Worm (Caenorhabditis elegans) whole organism, young adult: Measurements from ENCODE around the gene pros-1.
A peak's percentile ranks its signal among the peaks of the same experiment; 100 is the strongest.

Experiments
- B0261.1 ChIP-seq: sonication (generic microtip); optimal IDR thresholded peaks from 2 replicates; lab custom pipeline; 2016; ENCODE audit warnings: mild to moderate bottlenecking, missing genetic modification characterization, moderate library complexity, missing compliant biosample characterization
- D2030.7 ChIP-seq: fragments of 200-800 bp; sonication (Bioruptor generic); IDR thresholded peaks from 2 replicates; pipeline ENCODE4 v1.3.6; 2022; ENCODE audit warnings: missing genetic modification reagents, missing genetic modification characterization, missing compliant biosample characterization
- F49E8.2 ChIP-seq: sonication (generic microtip); optimal IDR thresholded peaks from 3 replicates; lab custom pipeline; 2017; ENCODE audit warnings: missing genetic modification characterization, mild to moderate bottlenecking, missing compliant biosample characterization, antibody characterized with exemption, moderate library complexity; ENCODE audit not compliant: insufficient read depth
- F52B5.7 ChIP-seq: sonication (generic microtip); optimal IDR thresholded peaks from 2 replicates; lab custom pipeline; 2016; ENCODE audit warnings: mild to moderate bottlenecking, missing genetic modification characterization, missing compliant biosample characterization
- F57C9.4 ChIP-seq: sonication (generic microtip); optimal IDR thresholded peaks from 2 replicates; lab custom pipeline; 2017; ENCODE audit warnings: mild to moderate bottlenecking, missing genetic modification characterization, missing compliant biosample characterization
- T07F8.4 ChIP-seq: sonication (generic microtip); optimal IDR thresholded peaks from 2 replicates; lab custom pipeline; 2016; ENCODE audit warnings: mild to moderate bottlenecking, missing genetic modification characterization, moderate library complexity, missing compliant biosample characterization
- T26A5.8 ChIP-seq: sonication (generic microtip); optimal IDR thresholded peaks from 2 replicates; lab custom pipeline; 2016; ENCODE audit warnings: missing genetic modification characterization, missing compliant biosample characterization
- Y53G8AR.9 ChIP-seq: fragments of 200-800 bp; sonication (Bioruptor generic); conservative IDR thresholded peaks from 2 replicates; pipeline ENCODE4 v1.3.6; 2022; ENCODE audit warnings: missing genetic modification reagents, missing genetic modification characterization, missing compliant biosample characterization
- Y95B8A.8 ChIP-seq: fragments of 200-800 bp; sonication (Bioruptor generic); IDR thresholded peaks from 2 replicates; pipeline ENCODE4 v1.3.6; 2022; ENCODE audit warnings: missing genetic modification reagents, missing genetic modification characterization, missing compliant biosample characterization
- ZK185.1 ChIP-seq: sonication (generic microtip); optimal IDR thresholded peaks from 2 replicates; lab custom pipeline; 2016; ENCODE audit warnings: mild to moderate bottlenecking, missing genetic modification characterization, missing compliant biosample characterization; ENCODE audit not compliant: poor library complexity, severe bottlenecking
- akir-1 ChIP-seq: fragments of 200-800 bp; sonication (Bioruptor generic); optimal IDR thresholded peaks from 2 replicates; lab custom pipeline; 2018; ENCODE audit warnings: mild to moderate bottlenecking, missing genetic modification characterization, moderate library complexity, missing compliant biosample characterization
- atf-7 ChIP-seq: sonication (generic microtip); optimal IDR thresholded peaks from 2 replicates; lab custom pipeline; 2017; ENCODE audit warnings: mild to moderate bottlenecking, missing genetic modification characterization, missing compliant biosample characterization
- attf-3 ChIP-seq: fragments of 200-800 bp; sonication (Bioruptor generic); conservative IDR thresholded peaks from 2 replicates; pipeline ENCODE4 v1.3.6; 2022; ENCODE audit warnings: missing genetic modification reagents, missing genetic modification characterization, missing compliant biosample characterization
- bed-1 ChIP-seq: fragments of 200-800 bp; sonication (Bioruptor generic); IDR thresholded peaks from 2 replicates; pipeline ENCODE4 v1.3.6; 2022; ENCODE audit warnings: missing genetic modification reagents, missing genetic modification characterization, missing compliant biosample characterization
- bed-2 ChIP-seq: fragments of 200-800 bp; sonication (Bioruptor generic); IDR thresholded peaks from 2 replicates; pipeline ENCODE4 v1.3.6; 2022; ENCODE audit warnings: missing genetic modification reagents, missing genetic modification characterization, missing compliant biosample characterization
- ceh-58 ChIP-seq: fragments of 200-800 bp; sonication (Bioruptor generic); IDR thresholded peaks from 2 replicates; pipeline ENCODE4 v1.3.6; 2022; ENCODE audit warnings: missing genetic modification characterization, missing compliant biosample characterization
- ceh-91 ChIP-seq: fragments of 200-800 bp; sonication (Bioruptor generic); IDR thresholded peaks from 2 replicates; pipeline ENCODE4 v1.3.6; 2022; ENCODE audit warnings: missing genetic modification reagents, missing genetic modification characterization, missing compliant biosample characterization
- die-1 ChIP-seq: sonication (generic microtip); optimal IDR thresholded peaks from 2 replicates; lab custom pipeline; 2016; ENCODE audit warnings: missing genotype, mild to moderate bottlenecking, missing genetic modification characterization, missing compliant biosample characterization
- dpl-1 ChIP-seq: fragments of 150-350 bp; optimal IDR thresholded peaks from 2 replicates; lab custom pipeline; 2014; ENCODE audit warnings: missing biosample characterization, missing genetic modification reagents, missing genetic modification characterization
- efl-1 ChIP-seq: fragments of 150-350 bp; optimal IDR thresholded peaks from 2 replicates; lab custom pipeline; 2014; ENCODE audit warnings: missing biosample characterization, missing genetic modification reagents, missing genetic modification characterization
- fkh-3 ChIP-seq: sonication (generic microtip); optimal IDR thresholded peaks from 2 replicates; lab custom pipeline; 2016; ENCODE audit warnings: mild to moderate bottlenecking, missing genetic modification characterization, missing compliant biosample characterization
- gei-17 ChIP-seq: fragments of 200-800 bp; sonication (Bioruptor generic); optimal IDR thresholded peaks from 2 replicates; lab custom pipeline; 2018; ENCODE audit warnings: mild to moderate bottlenecking, missing genetic modification characterization, missing compliant biosample characterization
- him-1 ChIP-seq: sonication (generic microtip); optimal IDR thresholded peaks from 2 replicates; lab custom pipeline; 2016; ENCODE audit warnings: missing genotype, missing genetic modification reagents, missing genetic modification characterization, missing compliant biosample characterization
- hlh-12 ChIP-seq: sonication (generic microtip); optimal IDR thresholded peaks from 2 replicates; lab custom pipeline; 2016; ENCODE audit warnings: missing genetic modification characterization, missing compliant biosample characterization
- hmg-1.2 ChIP-seq: fragments of 200-800 bp; sonication (Bioruptor generic); IDR thresholded peaks from 2 replicates; pipeline ENCODE4 v1.3.6; 2022; ENCODE audit warnings: missing genetic modification reagents, missing genetic modification characterization, missing compliant biosample characterization
- hrde-1 ChIP-seq: sonication (generic microtip); optimal IDR thresholded peaks from 2 replicates; lab custom pipeline; 2016; ENCODE audit warnings: missing genetic modification characterization, mild to moderate bottlenecking, missing compliant biosample characterization, moderate library complexity, missing genotype, missing genetic modification reagents, borderline replicate concordance
- lag-1 ChIP-seq: fragments of 200-800 bp; sonication (Bioruptor generic); IDR thresholded peaks from 2 replicates; pipeline ENCODE4 v1.3.6; 2022; ENCODE audit warnings: missing genetic modification reagents, missing genetic modification characterization, missing compliant biosample characterization
- let-526 ChIP-seq: fragments of 200-800 bp; sonication (Bioruptor generic); IDR thresholded peaks from 2 replicates; pipeline ENCODE4 v1.3.6; 2022; ENCODE audit warnings: missing genetic modification reagents, missing genetic modification characterization, missing compliant biosample characterization
- lir-1 ChIP-seq: fragments of 200-800 bp; sonication (Bioruptor generic); conservative IDR thresholded peaks from 2 replicates; pipeline ENCODE4 v1.3.6; 2022; ENCODE audit warnings: missing genetic modification reagents, missing genetic modification characterization, missing compliant biosample characterization
- lsl-1 ChIP-seq: fragments of 200-800 bp; sonication (Bioruptor generic); optimal IDR thresholded peaks from 2 replicates; lab custom pipeline; 2018; ENCODE audit warnings: mild to moderate bottlenecking, missing genetic modification characterization, moderate library complexity, missing compliant biosample characterization
- lsy-27 ChIP-seq: sonication (generic microtip); optimal IDR thresholded peaks from 2 replicates; lab custom pipeline; 2017; ENCODE audit warnings: missing genetic modification characterization, mild to moderate bottlenecking, missing compliant biosample characterization, antibody characterized with exemption, missing genotype, borderline replicate concordance; ENCODE audit not compliant: insufficient read depth
- mel-28 ChIP-seq: sonication (generic microtip); optimal IDR thresholded peaks from 2 replicates; lab custom pipeline; 2016; ENCODE audit warnings: borderline replicate concordance, mild to moderate bottlenecking, missing genetic modification characterization, missing compliant biosample characterization
- nhr-179 ChIP-seq: sonication (generic microtip); optimal IDR thresholded peaks from 2 replicates; lab custom pipeline; 2016; ENCODE audit warnings: mild to moderate bottlenecking, missing genetic modification characterization, missing compliant biosample characterization
- pbrm-1 ChIP-seq: fragments of 200-800 bp; sonication (Bioruptor generic); IDR thresholded peaks from 2 replicates; pipeline ENCODE4 v1.3.6; 2022; ENCODE audit warnings: missing genetic modification reagents, missing genetic modification characterization, missing compliant biosample characterization
- rcor-1 ChIP-seq: fragments of 200-800 bp; sonication (Bioruptor generic); IDR thresholded peaks from 2 replicates; pipeline ENCODE4 v1.3.6; 2022; ENCODE audit warnings: missing genetic modification reagents, missing genetic modification characterization, missing compliant biosample characterization
- sdz-38 ChIP-seq: sonication (generic microtip); optimal IDR thresholded peaks from 2 replicates; lab custom pipeline; 2016; ENCODE audit warnings: missing genotype, missing genetic modification characterization, missing compliant biosample characterization
- sea-2 ChIP-seq: fragments of 200-800 bp; sonication (Bioruptor generic); IDR thresholded peaks from 2 replicates; pipeline ENCODE4 v1.3.6; 2022; ENCODE audit warnings: missing genetic modification characterization, missing compliant biosample characterization
- snpc-3.4 ChIP-seq: sonication (generic microtip); optimal IDR thresholded peaks from 2 replicates; lab custom pipeline; 2017; ENCODE audit warnings: missing genetic modification characterization, mild to moderate bottlenecking, missing compliant biosample characterization, antibody characterized with exemption, moderate library complexity, missing genotype, missing genetic modification reagents
- somi-1 ChIP-seq: fragments of 200-800 bp; sonication (Bioruptor generic); optimal IDR thresholded peaks from 2 replicates; lab custom pipeline; 2018; ENCODE audit warnings: mild to moderate bottlenecking, missing genetic modification characterization, missing compliant biosample characterization
- tbx-9 ChIP-seq: sonication (generic microtip); optimal IDR thresholded peaks from 2 replicates; lab custom pipeline; 2016; ENCODE audit warnings: borderline replicate concordance, missing genetic modification characterization, inconsistent platforms, missing compliant biosample characterization
- tlf-1 ChIP-seq: fragments of 200-800 bp; sonication (Bioruptor generic); optimal IDR thresholded peaks from 2 replicates; lab custom pipeline; 2018; ENCODE audit warnings: mild to moderate bottlenecking, missing genetic modification characterization, missing compliant biosample characterization
- unc-130 ChIP-seq: sonication (generic microtip); optimal IDR thresholded peaks from 2 replicates; lab custom pipeline; 2016; ENCODE audit warnings: missing genetic modification reagents, missing genetic modification characterization, missing compliant biosample characterization
- unc-62 ChIP-seq: fragments of 150-350 bp; optimal IDR thresholded peaks from 2 replicates; lab custom pipeline; 2014; ENCODE audit warnings: missing biosample characterization, missing genetic modification reagents, missing genetic modification characterization
- xnd-1 ChIP-seq: sonication (generic microtip); optimal IDR thresholded peaks from 2 replicates; lab custom pipeline; 2016; ENCODE audit warnings: missing genotype, missing genetic modification reagents, missing genetic modification characterization, missing compliant biosample characterization
- ztf-18 ChIP-seq: sonication (generic microtip); optimal IDR thresholded peaks from 2 replicates; lab custom pipeline; 2016; ENCODE audit warnings: missing genotype, mild to moderate bottlenecking, missing genetic modification characterization, missing compliant biosample characterization
- ztf-22 ChIP-seq: fragments of 200-800 bp; sonication (Bioruptor generic); optimal IDR thresholded peaks from 2 replicates; lab custom pipeline; 2018; ENCODE audit warnings: mild to moderate bottlenecking, missing genetic modification characterization, moderate library complexity, missing compliant biosample characterization
- ztf-25 ChIP-seq: fragments of 200-800 bp; sonication (Bioruptor generic); IDR thresholded peaks from 2 replicates; pipeline ENCODE4 v1.3.6; 2022; ENCODE audit warnings: missing genetic modification reagents, missing genetic modification characterization, missing compliant biosample characterization
- ztf-26 ChIP-seq: sonication (generic microtip); optimal IDR thresholded peaks from 2 replicates; lab custom pipeline; 2017; ENCODE audit warnings: missing genetic modification characterization, missing compliant biosample characterization
- ztf-28 ChIP-seq: fragments of 200-800 bp; sonication (Bioruptor generic); IDR thresholded peaks from 2 replicates; pipeline ENCODE4 v1.3.6; 2022; ENCODE audit warnings: missing genetic modification reagents, missing genetic modification characterization, missing compliant biosample characterization

pros-1 gene

ce11 chrIII:8043784-8044183 lies 23.3 kb upstream of the pros-1 start:
- TF ChIP-seq ceh-58 (no peak), rcor-1 (peak; percentile 97), ztf-26 (tag; lab: Kevin White, UChicago) (peak; percentile 87), ztf-22 (GFP tag; lab: Kevin White, UChicago) (peak; percentile 93), akir-1 (peak; percentile 95), efl-1 (GFP tag; lab: Kevin White, UChicago) (peak; percentile 83), sea-2 (no peak), Y53G8AR.9 (GFP tag; lab: Robert Waterston, UW) (peak; percentile 92), F52B5.7 (tag; lab: Kevin White, UChicago) (no peak), T07F8.4 (tag; lab: Kevin White, UChicago) (peak; percentile 96), die-1 (peak; percentile 97), ztf-25 (GFP tag; lab: Robert Waterston, UW) (peak; percentile 100), nhr-179 (tag; lab: Kevin White, UChicago) (no peak), gei-17 (GFP tag; lab: Kevin White, UChicago) (no peak), tbx-9 (no peak), unc-130 (GFP tag; lab: Kevin White, UChicago) (peak; percentile 99), B0261.1 (tag; lab: Kevin White, UChicago) (peak; percentile 51), ztf-18 (tag; lab: Kevin White, UChicago) (peak; percentile 100), snpc-3.4 (peak; percentile 91), lsl-1 (peak; percentile 91), him-1 (tag; lab: Kevin White, UChicago) (peak; percentile 89), pbrm-1 (GFP tag; lab: Robert Waterston, UW) (peak; percentile 98), dpl-1 (GFP tag; lab: Kevin White, UChicago) (peak; percentile 89), F57C9.4 (tag; lab: Kevin White, UChicago) (peak; percentile 47), unc-62 (GFP tag; lab: Kevin White, UChicago) (peak; percentile 71), D2030.7 (GFP tag; lab: Robert Waterston, UW) (peak; percentile 97), somi-1 (peak; percentile 97), F49E8.2 (tag; lab: Kevin White, UChicago) (peak; percentile 97), sdz-38 (tag; lab: Kevin White, UChicago) (no peak), atf-7 (tag; lab: Kevin White, UChicago) (no peak), attf-3 (peak; percentile 94), bed-1 (GFP tag; lab: Robert Waterston, UW) (no peak), mel-28 (tag; lab: Kevin White, UChicago) (peak; percentile 77), lsy-27 (tag; lab: Kevin White, UChicago) (peak; percentile 37), xnd-1 (tag; lab: Kevin White, UChicago) (no peak), Y95B8A.8 (GFP tag; lab: Robert Waterston, UW) (peak; percentile 98), ztf-28 (peak; percentile 100), hrde-1 (tag; lab: Kevin White, UChicago) (peak; percentile 93), hmg-1.2 (peak; percentile 88), let-526 (peak; percentile 99), fkh-3 (tag; lab: Kevin White, UChicago) (no peak), bed-2 (GFP tag; lab: Robert Waterston, UW) (peak; percentile 99), hlh-12 (tag; lab: Kevin White, UChicago) (peak; percentile 24), T26A5.8 (no peak), lir-1 (GFP tag; lab: Robert Waterston, UW) (peak; percentile 94), ceh-91 (GFP tag; lab: Robert Waterston, UW) (peak; percentile 93), ZK185.1 (tag; lab: Kevin White, UChicago) (peak; percentile 98), tlf-1 (GFP tag; lab: Kevin White, UChicago) (peak; percentile 93), lag-1 (GFP tag; lab: Robert Waterston, UW) (no peak)
